Worm (Caenorhabditis elegans): Measurements from ENCODE around the gene mes-6.

Gene mes-6

DNA sequence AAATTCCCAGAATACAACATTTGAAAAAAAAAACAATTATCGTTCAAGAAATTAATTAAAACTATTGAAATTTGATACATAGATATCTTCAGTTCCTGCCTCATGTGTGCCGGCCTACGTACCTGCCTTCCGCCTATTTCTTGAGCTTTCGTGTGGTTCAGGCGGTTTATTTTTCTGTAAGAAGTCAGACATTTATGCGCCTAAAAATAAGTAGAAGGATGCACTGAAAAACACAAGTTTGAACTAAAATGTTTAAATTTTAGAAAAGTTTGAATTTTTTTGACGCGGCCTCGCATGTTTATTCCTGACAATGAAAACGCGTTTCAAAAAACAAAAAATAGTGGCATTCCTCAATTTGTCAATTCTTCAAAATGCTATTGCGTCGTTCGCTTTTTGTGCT is 37.3 kb upstream of the mes-6 start, which contains the start of gene C28C12.11:
C28C12.11 (plus strand) TSS at position 301 of the 400 bp plus-strand sequence.
- no peak for TF ChIP-seq C38D4.7 (GFP tag; optimal IDR thresholded peaks at IDR 0.05)

DNA sequence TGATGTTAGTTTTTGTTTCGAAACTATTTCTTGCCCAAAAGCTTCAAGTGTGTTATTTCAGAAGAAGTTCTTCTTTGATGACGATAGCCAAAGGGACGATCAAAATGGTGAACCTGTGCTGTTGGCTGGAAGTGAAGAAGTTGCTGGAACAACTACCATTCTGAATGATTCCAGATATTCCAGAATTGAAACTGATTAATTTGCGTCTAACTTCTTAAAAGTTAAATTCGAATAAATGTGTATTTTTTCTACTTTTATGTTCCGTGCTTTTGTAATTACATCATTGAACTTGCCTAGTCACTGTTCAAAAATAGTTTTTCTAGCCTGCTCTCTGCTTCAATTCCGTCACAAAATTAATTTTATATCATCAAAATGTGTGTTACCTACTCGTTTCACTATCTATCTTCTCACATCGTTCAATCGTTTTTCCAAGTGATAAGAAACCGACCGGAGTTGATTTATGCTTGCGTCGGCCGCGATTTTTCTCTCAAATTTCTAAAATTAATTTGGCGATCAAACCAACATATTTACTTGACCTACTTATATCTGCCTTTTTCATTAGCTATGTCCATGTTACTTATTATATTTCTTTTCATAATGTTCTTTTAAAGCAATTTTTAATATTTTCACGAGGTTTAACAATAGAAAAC is 35.9 kb upstream of the mes-6 start:
- no peak for TF ChIP-seq pros-1 (tag; optimal IDR thresholded peaks at IDR 0.05)
- no peak for TF ChIP-seq sox-2 (GFP tag; IDR thresholded peaks at IDR 0.05)
- TF ChIP-seq dve-1 (tag; optimal IDR thresholded peaks at IDR 0.05), result no peak
- TF ChIP-seq dmd-4 (tag; optimal IDR thresholded peaks at IDR 0.05; ENCODE audit: borderline replicate concordance), result no peak
- TF ChIP-seq nfya-1 (tag; optimal IDR thresholded peaks at IDR 0.05), result no peak
- TF ChIP-seq T23F11.4 (GFP tag; optimal IDR thresholded peaks at IDR 0.05), result no peak

DNA sequence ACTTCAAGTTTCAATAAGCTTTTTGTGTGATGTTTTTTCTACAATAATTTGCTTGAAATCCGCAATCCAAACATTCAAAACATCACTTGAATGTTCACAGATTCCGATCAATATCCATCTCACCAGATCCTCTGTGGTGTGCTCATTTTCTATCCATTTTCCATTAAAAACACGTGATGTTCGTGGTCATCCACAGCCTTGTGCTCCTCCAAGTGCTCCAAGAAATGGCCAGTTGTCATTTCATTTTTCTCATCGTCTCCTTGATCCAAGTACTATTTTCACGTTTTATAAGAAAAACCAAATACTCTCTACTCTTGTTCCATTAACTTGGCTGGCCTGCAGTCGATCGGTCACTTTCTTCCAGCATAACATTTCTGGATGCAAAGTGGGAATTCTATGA is 34.9 kb upstream of the mes-6 start:
- TF ChIP-seq che-1 (tag; optimal IDR thresholded peaks at IDR 0.05), result no peak
- TF ChIP-seq pat-9 (tag; optimal IDR thresholded peaks at IDR 0.05), result no peak
- no peak for TF ChIP-seq ceh-18 (tag; optimal IDR thresholded peaks at IDR 0.05)
- TF ChIP-seq unc-3 (GFP tag; conservative IDR thresholded peaks at IDR 0.05), result no peak
- TF ChIP-seq unc-3 (tag; optimal IDR thresholded peaks at IDR 0.05), result no peak
- no peak for TF ChIP-seq npax-4 (tag; optimal IDR thresholded peaks at IDR 0.05)

DNA sequence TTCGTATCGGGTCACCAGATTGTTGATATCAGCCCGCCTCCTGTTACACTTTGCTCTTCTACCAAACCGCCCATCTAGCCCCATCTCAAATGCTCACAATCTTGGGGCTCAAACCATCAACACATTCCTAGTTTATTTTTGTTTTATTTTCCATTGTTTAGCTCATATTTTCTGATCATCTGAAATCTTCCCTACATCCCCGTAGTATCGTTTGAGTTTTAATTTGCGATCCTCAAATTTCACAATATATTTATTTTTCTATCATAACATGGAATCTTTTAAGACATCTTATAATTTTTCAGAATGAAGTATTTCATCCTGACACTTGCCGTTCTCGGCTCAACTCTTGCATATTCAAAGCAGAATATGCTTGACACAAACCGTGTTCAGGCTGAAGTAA is 34.2 kb upstream of the mes-6 start, which contains the start of gene spp-10:
spp-10 (plus strand) TSS at position 301 of the 400 bp plus-strand sequence.
- TF ChIP-seq tbx-2 (tag; optimal IDR thresholded peaks at IDR 0.05) (no peak), unc-86 (tag; optimal IDR thresholded peaks at IDR 0.05) (no peak), ceh-6 (GFP tag; optimal IDR thresholded peaks at IDR 0.05) (no peak), pax-1 (tag; optimal IDR thresholded peaks at IDR 0.05) (no peak), ceh-18 (tag; optimal IDR thresholded peaks at IDR 0.05) (no peak), ceh-31 (tag; optimal IDR thresholded peaks at IDR 0.05) (no peak), pat-9 (tag; optimal IDR thresholded peaks at IDR 0.05) (no peak), ceh-19 (GFP tag; optimal IDR thresholded peaks at IDR 0.05) (no peak), lin-11 (tag; optimal IDR thresholded peaks at IDR 0.05) (no peak), hlh-13 (GFP tag; optimal IDR thresholded peaks at IDR 0.05) (no peak), pha-2 (tag; optimal IDR thresholded peaks at IDR 0.05) (no peak), ceh-2 (tag; optimal IDR thresholded peaks at IDR 0.05) (no peak), elt-4 (tag; optimal IDR thresholded peaks at IDR 0.05) (no peak), sox-2 (GFP tag; IDR thresholded peaks at IDR 0.05) (no peak), hlh-8 (tag; optimal IDR thresholded peaks at IDR 0.05) (no peak), mec-3 (tag; optimal IDR thresholded peaks at IDR 0.05; ENCODE audit: borderline replicate concordance) (no peak), hlh-6 (tag; optimal IDR thresholded peaks at IDR 0.05) (no peak)

DNA sequence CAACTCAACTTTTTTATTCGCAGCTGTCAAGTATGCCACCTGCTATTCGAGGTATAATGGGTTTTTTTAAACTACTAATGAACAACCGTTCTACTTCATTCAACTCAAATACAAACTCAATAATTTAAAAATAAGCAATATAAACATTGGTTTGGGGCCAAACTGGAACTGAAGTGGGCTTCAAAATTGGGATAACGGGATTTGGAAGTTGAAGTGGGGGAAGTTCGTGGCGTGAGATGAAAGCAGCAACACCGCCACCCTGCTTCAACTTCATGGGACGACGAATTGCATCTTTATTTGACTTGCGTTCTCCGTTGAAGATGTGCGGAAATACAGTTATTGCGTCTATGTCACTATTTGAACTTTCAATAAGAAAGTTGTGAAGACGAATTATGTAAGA is 32.6 kb upstream of the mes-6 start:
- TF ChIP-seq lim-6 (tag; optimal IDR thresholded peaks at IDR 0.05) (no peak), dmd-4 (tag; optimal IDR thresholded peaks at IDR 0.05; ENCODE audit: borderline replicate concordance) (no peak), ceh-34 (tag; optimal IDR thresholded peaks at IDR 0.05) (no peak), ztf-16 (tag; optimal IDR thresholded peaks at IDR 0.05) (no peak), ceh-30 (tag; optimal IDR thresholded peaks at IDR 0.05) (no peak), hlh-8 (tag; optimal IDR thresholded peaks at IDR 0.05) (no peak), ceh-31 (tag; optimal IDR thresholded peaks at IDR 0.05) (no peak), sox-4 (tag; optimal IDR thresholded peaks at IDR 0.05) (no peak)

DNA sequence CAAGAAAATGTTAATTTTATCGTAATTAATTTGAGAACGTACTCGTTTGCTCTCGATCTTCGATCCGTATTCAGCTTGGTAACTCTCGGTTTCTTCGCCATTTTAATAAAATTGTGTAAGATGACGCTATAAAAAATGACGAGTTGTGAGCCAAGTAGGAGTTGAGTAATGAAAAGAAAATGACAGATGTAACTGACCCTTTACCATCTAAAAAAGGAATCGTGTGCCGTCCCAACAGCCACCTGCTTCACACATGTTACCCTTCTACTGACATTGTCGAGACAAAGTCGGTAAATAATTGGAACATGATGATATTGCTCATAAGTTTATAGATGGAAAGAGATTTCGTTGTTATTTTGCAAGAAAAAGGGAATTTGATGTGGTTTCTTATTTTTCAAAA is 31.7 kb upstream of the mes-6 start, which contains the start of gene hlh-12:
hlh-12 (minus strand) TSS at position 101 of the 400 bp plus-strand sequence.
- TF ChIP-seq T23F11.4 (GFP tag; optimal IDR thresholded peaks at IDR 0.05) (no peak), pros-1 (tag; optimal IDR thresholded peaks at IDR 0.05) (no peak), fkh-10 (GFP tag; optimal IDR thresholded peaks at IDR 0.05) (no peak), pax-1 (tag; optimal IDR thresholded peaks at IDR 0.05) (no peak), lim-6 (tag; optimal IDR thresholded peaks at IDR 0.05) (no peak), ztf-16 (tag; optimal IDR thresholded peaks at IDR 0.05) (no peak), elt-4 (tag; optimal IDR thresholded peaks at IDR 0.05) (no peak), sox-4 (tag; optimal IDR thresholded peaks at IDR 0.05) (no peak), tbx-7 (tag; optimal IDR thresholded peaks at IDR 0.05) (no peak), fkh-6 (tag; optimal IDR thresholded peaks at IDR 0.05) (no peak), nhr-232 (tag; optimal IDR thresholded peaks at IDR 0.05) (no peak), pha-2 (tag; optimal IDR thresholded peaks at IDR 0.05) (no peak), C38D4.7 (GFP tag; optimal IDR thresholded peaks at IDR 0.05) (no peak), ceh-24 (tag; optimal IDR thresholded peaks at IDR 0.05) (no peak), ceh-34 (tag; optimal IDR thresholded peaks at IDR 0.05) (no peak), ceh-45 (GFP tag; IDR thresholded peaks at IDR 0.05) (no peak)
